Worm (Caenorhabditis elegans) whole organism, L2 larva: ENCODE measurements around the gene str-96.
"Not testable (repeated sequence)": the region's sequence is repeated elsewhere in the genome, so short reads cannot be mapped to it uniquely, and the experiment has no call there.

Experiments used
- C34F6.9 ChIP-seq: fragments of 150-350 bp; optimal IDR thresholded peaks from 2 replicates; lab custom pipeline; 2014; ENCODE audit warnings: missing biosample characterization, missing genetic modification characterization
- F13H6.1 ChIP-seq: sonication (generic microtip); optimal IDR thresholded peaks from 2 replicates; lab custom pipeline; 2016; ENCODE audit warnings: missing genetic modification characterization, missing compliant biosample characterization
- Y55F3AM.14 ChIP-seq: fragments of 200-800 bp; sonication (Bioruptor generic); optimal IDR thresholded peaks from 2 replicates; lab custom pipeline; 2018; ENCODE audit warnings: mild to moderate bottlenecking, missing genetic modification characterization, missing compliant biosample characterization
- ZK546.5 ChIP-seq: sonication (generic microtip); optimal IDR thresholded peaks from 2 replicates; lab custom pipeline; 2017; ENCODE audit warnings: missing biosample characterization, missing genetic modification characterization
- alr-1 ChIP-seq: fragments of 150-350 bp; optimal IDR thresholded peaks from 2 replicates; lab custom pipeline; 2014; ENCODE audit warnings: missing biosample characterization, missing genetic modification characterization
- aly-2 ChIP-seq: fragments of 150-350 bp; optimal IDR thresholded peaks from 2 replicates; lab custom pipeline; 2014; ENCODE audit warnings: missing biosample characterization, missing genetic modification characterization
- ama-1 ChIP-seq: fragments of 150-350 bp; optimal IDR thresholded peaks from 2 replicates; lab custom pipeline; 2018; ENCODE audit warnings: inconsistent platforms
- blmp-1 ChIP-seq: sonication (generic microtip); optimal IDR thresholded peaks from 2 replicates; lab custom pipeline; 2017; ENCODE audit warnings: missing genetic modification characterization, mild to moderate bottlenecking, missing compliant biosample characterization, antibody characterized with exemption, moderate library complexity; ENCODE audit not compliant: insufficient read depth
- ceh-16 ChIP-seq: fragments of 150-350 bp; optimal IDR thresholded peaks from 2 replicates; lab custom pipeline; 2014; ENCODE audit warnings: missing biosample characterization, missing genetic modification characterization
- dmd-4 ChIP-seq: sonication (generic microtip); optimal IDR thresholded peaks from 2 replicates; lab custom pipeline; 2017; ENCODE audit warnings: missing biosample characterization, missing genetic modification characterization
- elt-3 ChIP-seq: sonication (generic microtip); optimal IDR thresholded peaks from 2 replicates; lab custom pipeline; 2017; ENCODE audit warnings: missing biosample characterization, missing genetic modification characterization
- gmeb-1 ChIP-seq: fragments of 150-350 bp; optimal IDR thresholded peaks from 2 replicates; lab custom pipeline; 2014; ENCODE audit warnings: missing biosample characterization, missing genetic modification characterization
- lin-11 ChIP-seq: fragments of 150-350 bp; sonication (generic microtip); optimal IDR thresholded peaks from 2 replicates; lab custom pipeline; 2014; ENCODE audit warnings: missing biosample characterization, missing genetic modification characterization, inconsistent platforms, mixed read lengths
- lin-13 ChIP-seq: fragments of 150-350 bp; optimal IDR thresholded peaks from 2 replicates; lab custom pipeline; 2014; ENCODE audit warnings: missing biosample characterization, missing genetic modification reagents, missing genetic modification characterization
- mab-5 ChIP-seq: fragments of 150-350 bp; optimal IDR thresholded peaks from 2 replicates; lab custom pipeline; 2014; ENCODE audit warnings: missing biosample characterization, missing genetic modification characterization
- mbf-1 ChIP-seq: sonication (generic microtip); optimal IDR thresholded peaks from 2 replicates; lab custom pipeline; 2017; ENCODE audit warnings: missing biosample characterization, missing genetic modification characterization
- nhr-12 ChIP-seq: fragments of 150-350 bp; optimal IDR thresholded peaks from 2 replicates; lab custom pipeline; 2014; ENCODE audit warnings: missing biosample characterization, missing genetic modification characterization
- nhr-129 ChIP-seq: fragments of 150-350 bp; optimal IDR thresholded peaks from 2 replicates; lab custom pipeline; 2014; ENCODE audit warnings: missing biosample characterization, missing genetic modification characterization
- nhr-21 ChIP-seq: fragments of 150-350 bp; optimal IDR thresholded peaks from 2 replicates; lab custom pipeline; 2014; ENCODE audit warnings: missing biosample characterization, missing genetic modification characterization
- nhr-237 ChIP-seq: fragments of 150-350 bp; optimal IDR thresholded peaks from 2 replicates; lab custom pipeline; 2014; ENCODE audit warnings: missing biosample characterization, missing genetic modification characterization
- nhr-25 ChIP-seq: fragments of 150-350 bp; sonication (generic microtip); optimal IDR thresholded peaks from 3 replicates; lab custom pipeline; 2014; ENCODE audit warnings: missing biosample characterization, missing genetic modification characterization
- nhr-6 ChIP-seq: fragments of 150-350 bp; optimal IDR thresholded peaks from 2 replicates; lab custom pipeline; 2014; ENCODE audit warnings: missing biosample characterization, missing genetic modification characterization
- nhr-77 ChIP-seq: fragments of 150-350 bp; optimal IDR thresholded peaks from 2 replicates; lab custom pipeline; 2014; ENCODE audit warnings: missing biosample characterization, missing genetic modification characterization
- peb-1 ChIP-seq: fragments of 150-350 bp; optimal IDR thresholded peaks from 2 replicates; lab custom pipeline; 2014; ENCODE audit warnings: missing biosample characterization, missing genetic modification characterization
- sem-4 ChIP-seq: fragments of 150-350 bp; optimal IDR thresholded peaks from 2 replicates; lab custom pipeline; 2014; ENCODE audit warnings: missing biosample characterization, missing genetic modification reagents, missing genetic modification characterization
- skn-1 ChIP-seq: sonication (generic microtip); optimal IDR thresholded peaks from 2 replicates; lab custom pipeline; 2017; ENCODE audit warnings: missing biosample characterization, missing genetic modification characterization
- sma-3 ChIP-seq: sonication (generic microtip); optimal IDR thresholded peaks from 2 replicates; lab custom pipeline; 2016; ENCODE audit warnings: missing genetic modification reagents, missing genetic modification characterization, missing compliant biosample characterization
- sma-9 ChIP-seq, 2 experiments: fragments of 150-350 bp in 1 of 2; sonication (generic microtip) in 1 of 2; optimal IDR thresholded peaks; 2 replicates each; lab custom pipeline; 2014 to 2016; ENCODE audit warnings: missing genetic modification characterization in 2 of 2, mild to moderate bottlenecking in 1 of 2, missing biosample characterization in 1 of 2, missing compliant biosample characterization in 1 of 2, missing genetic modification reagents in 1 of 2, moderate library complexity in 1 of 2
- snpc-4 ChIP-seq: fragments of 150-350 bp; optimal IDR thresholded peaks from 2 replicates; lab custom pipeline; 2014; ENCODE audit warnings: missing biosample characterization, missing genetic modification characterization
- unc-39 ChIP-seq: fragments of 150-350 bp; optimal IDR thresholded peaks from 2 replicates; lab custom pipeline; 2014; ENCODE audit warnings: missing biosample characterization, missing genetic modification characterization
- unc-55 ChIP-seq: fragments of 150-350 bp; sonication (generic microtip); optimal IDR thresholded peaks from 3 replicates; lab custom pipeline; 2014; ENCODE audit warnings: missing biosample characterization, missing genetic modification reagents, missing genetic modification characterization
- unc-62 ChIP-seq: fragments of 150-350 bp; optimal IDR thresholded peaks from 2 replicates; lab custom pipeline; 2014; ENCODE audit warnings: missing biosample characterization, missing genetic modification reagents, missing genetic modification characterization
- ztf-4 ChIP-seq: fragments of 150-350 bp; optimal IDR thresholded peaks from 2 replicates; lab custom pipeline; 2014; ENCODE audit warnings: missing biosample characterization, missing genetic modification characterization

str-96 gene

ce11 chrV:15268302-15268701, 25.5 kb downstream of the str-96 start, which contains the start of gene srw-22:
srw-22 (plus strand) TSS chrV:15268602.
- no peak for TF ChIP-seq sma-3 (GFP tag; lab: Kevin White, UChicago)
- no peak for TF ChIP-seq sma-9 (GFP tag; optimal IDR thresholded peaks at IDR 0.05; lab: Kevin White, UChicago)
- TF ChIP-seq sma-9 (tag; optimal IDR thresholded peaks at IDR 0.05; lab: Kevin White, UChicago) = no peak
- no peak for TF ChIP-seq F13H6.1
- TF ChIP-seq blmp-1 (tag; lab: Kevin White, UChicago) = no peak
- TF ChIP-seq elt-3 (tag; lab: Kevin White, UChicago) = no peak
- no peak for TF ChIP-seq ceh-16 (tag; lab: Kevin White, UChicago)
- TF ChIP-seq alr-1 (tag; lab: Kevin White, UChicago) = no peak
- no peak for TF ChIP-seq unc-62 (GFP tag; lab: Kevin White, UChicago)
- TF ChIP-seq nhr-25 (tag; lab: Kevin White, UChicago) = no peak
- TF ChIP-seq nhr-21 (tag; lab: Kevin White, UChicago) = no peak
- no peak for TF ChIP-seq nhr-6 (tag; lab: Kevin White, UChicago)
- no peak for TF ChIP-seq lin-13 (GFP tag; lab: Kevin White, UChicago)
- no peak for TF ChIP-seq lin-11
- no peak for TF ChIP-seq peb-1
- TF ChIP-seq mab-5 (tag; lab: Kevin White, UChicago) = no peak

- TF ChIP-seq nhr-12 (tag; lab: Kevin White, UChicago) = no peak
These were observed 26.4 kb downstream of the str-96 start, which contains the start of gene T10H4.13 for ce11 chrV:15267405-15267804. T10H4.13 (minus strand) TSS chrV:15267505.

- no peak for TF ChIP-seq nhr-21 (tag; lab: Kevin White, UChicago)
- TF ChIP-seq sem-4 (tag; lab: Kevin White, UChicago) = no peak
- no peak for TF ChIP-seq unc-55 (GFP tag; lab: Kevin White, UChicago)
- no peak for TF ChIP-seq mbf-1
- no peak for TF ChIP-seq Y55F3AM.14 (GFP tag; lab: Kevin White, UChicago)
- no peak for TF ChIP-seq blmp-1 (tag; lab: Kevin White, UChicago)
- no peak for TF ChIP-seq nhr-237
- no peak for TF ChIP-seq gmeb-1 (tag; lab: Kevin White, UChicago)
- no peak for TF ChIP-seq dmd-4 (tag; lab: Kevin White, UChicago)
- no peak for TF ChIP-seq unc-39 (tag; lab: Kevin White, UChicago)
- no peak for TF ChIP-seq C34F6.9 (tag; lab: Kevin White, UChicago)
These were observed 28.0 kb downstream of the str-96 start, which contains the start of gene M01B2.13 for ce11 chrV:15265814-15266213. M01B2.13 (minus strand) TSS chrV:15265914.

- no peak for TF ChIP-seq nhr-77 (tag; lab: Kevin White, UChicago)
- no peak for TF ChIP-seq gmeb-1 (tag; lab: Kevin White, UChicago)
- TF ChIP-seq skn-1 = no peak
- TF ChIP-seq ama-1 (lab: Kevin White, UChicago) = no peak
- TF ChIP-seq aly-2 (tag; lab: Kevin White, UChicago) = no peak
- TF ChIP-seq nhr-21 (tag; lab: Kevin White, UChicago) = no peak
- TF ChIP-seq snpc-4 = no peak
- no peak for TF ChIP-seq alr-1 (tag; lab: Kevin White, UChicago)
- no peak for TF ChIP-seq lin-11
- TF ChIP-seq sma-9 (GFP tag; optimal IDR thresholded peaks at IDR 0.05; lab: Kevin White, UChicago) = no peak
- no peak for TF ChIP-seq sma-9 (tag; optimal IDR thresholded peaks at IDR 0.05; lab: Kevin White, UChicago)
- TF ChIP-seq sem-4 (tag; lab: Kevin White, UChicago) = no peak
- no peak for TF ChIP-seq nhr-237
- TF ChIP-seq ceh-16 (tag; lab: Kevin White, UChicago) = no peak
- no peak for TF ChIP-seq nhr-129
- no peak for TF ChIP-seq elt-3 (tag; lab: Kevin White, UChicago)
- TF ChIP-seq, all 48 proteins: peak for 0
These were observed 29.6 kb downstream of the str-96 start, which contains the start of gene M01B2.12 for ce11 chrV:15264131-15264530. M01B2.12 (minus strand) TSS chrV:15264231.

- TF ChIP-seq ZK546.5, ztf-4, sem-4 (tag; lab: Kevin White, UChicago): not testable (repeated sequence)
These were observed 31.4 kb downstream of the str-96 start, which contains the start of gene M01B2.10 for ce11 chrV:15262336-15262735. M01B2.10 (minus strand) TSS chrV:15262436.
